Fruit fly (Drosophila melanogaster): ENCODE measurements around the gene nab.

The nab gene

DNA sequence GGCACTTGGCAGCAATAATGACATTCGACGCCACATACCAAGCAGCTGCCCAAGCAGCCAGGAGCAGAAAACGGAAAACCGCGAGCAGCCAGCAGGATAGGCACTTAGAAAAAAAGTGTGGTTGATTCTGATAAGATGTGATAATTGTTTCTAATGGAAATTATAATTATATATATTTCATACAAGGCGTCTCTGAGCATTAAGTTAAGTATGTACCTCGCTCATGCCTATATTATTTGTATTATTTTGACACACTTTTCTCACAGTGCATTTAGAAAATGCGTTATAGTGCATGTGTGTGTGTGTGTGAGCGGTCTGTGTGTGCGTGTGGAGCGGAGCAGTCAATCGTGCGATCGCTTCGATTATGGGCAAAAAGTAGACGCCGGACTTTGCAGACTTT lies 2.4 kb downstream of the nab start (continued):
- TF ChIP-seq CG14965 (GFP tag; optimal IDR thresholded peaks at IDR 0.05; ENCODE audit: borderline replicate concordance), result no peak
- TF ChIP-seq tll (GFP tag; optimal IDR thresholded peaks at IDR 0.05), result no peak
- TF ChIP-seq sisA (GFP tag; IDR thresholded peaks at IDR 0.05), result no peak; the same call in 1 of the 2 replicates
- TF ChIP-seq CG9817 (tag; optimal IDR thresholded peaks at IDR 0.05), result no peak
- peak; percentile 19 for TF ChIP-seq fd96Cb (tag; optimal IDR thresholded peaks at IDR 0.05)
- TF ChIP-seq unpg (GFP tag; optimal IDR thresholded peaks at IDR 0.05), result no peak
- TF ChIP-seq dm (GFP tag; optimal IDR thresholded peaks at IDR 0.05), result no peak
- no peak for TF ChIP-seq lov (optimal IDR thresholded peaks at IDR 0.05)
- TF ChIP-seq lov (GFP tag; IDR thresholded peaks at IDR 0.05), result 0 out of 3 replicates have a peak, but pooled peaks have one; percentile 17
- TF ChIP-seq vvl (GFP tag; IDR thresholded peaks at IDR 0.05), result peak; percentile 31; the same call in 1 of the 2 replicates
- no peak for TF ChIP-seq Nf-YC (tag; optimal IDR thresholded peaks at IDR 0.05)
- TF ChIP-seq CG12659 (GFP tag; optimal IDR thresholded peaks at IDR 0.05), result no peak
- TF ChIP-seq CG9797 (GFP tag; optimal IDR thresholded peaks at IDR 0.05), result no peak
- TF ChIP-seq CG10959 (GFP tag; IDR thresholded peaks at IDR 0.05), result peak; percentile 55; the same call in 1 of the 2 replicates
- TF ChIP-seq prd (optimal IDR thresholded peaks at IDR 0.05), result no peak
- TF ChIP-seq prd (GFP tag; IDR thresholded peaks at IDR 0.05), result peak; percentile 87
- TF ChIP-seq gfzf (GFP tag; optimal IDR thresholded peaks at IDR 0.05), result no peak
- peak; percentile 27; the same call in 1 of the 2 replicates for TF ChIP-seq CG6689 (GFP tag; IDR thresholded peaks at IDR 0.05)
- TF ChIP-seq CG9437 (GFP tag; optimal IDR thresholded peaks at IDR 0.05), result no peak
- peak; percentile 12 for TF ChIP-seq CG2202 (tag; optimal IDR thresholded peaks at IDR 0.05)
- no peak for TF ChIP-seq CG17385 (GFP tag; optimal IDR thresholded peaks at IDR 0.05)
- TF ChIP-seq HLH54F (GFP tag; optimal IDR thresholded peaks at IDR 0.05), result no peak
- peak; percentile 44 for TF ChIP-seq CG30431 (GFP tag; optimal IDR thresholded peaks at IDR 0.05)
- no peak for TF ChIP-seq pfk (GFP tag; optimal IDR thresholded peaks at IDR 0.05)
- TF ChIP-seq HLHmδ (GFP tag; optimal IDR thresholded peaks at IDR 0.05), result no peak
- no peak for TF ChIP-seq Sox100B (GFP tag; optimal IDR thresholded peaks at IDR 0.05)
- TF ChIP-seq Awh (GFP tag; IDR thresholded peaks at IDR 0.05), result no peak
- no peak for TF ChIP-seq tna (GFP tag; IDR thresholded peaks at IDR 0.05; ENCODE audit: partially characterized antibody)
- TF ChIP-seq tio (GFP tag; optimal IDR thresholded peaks at IDR 0.05), result no peak
- TF ChIP-seq nau (GFP tag; optimal IDR thresholded peaks at IDR 0.05), result no peak
- TF ChIP-seq Abd-B (GFP tag; optimal IDR thresholded peaks at IDR 0.05), result peak; percentile 15
- TF ChIP-seq CG16813 (GFP tag; IDR thresholded peaks at IDR 0.05; ENCODE audit: partially characterized antibody), result no peak
- TF ChIP-seq chif (GFP tag; optimal IDR thresholded peaks at IDR 0.05), result peak in 1 of 2 experiments; percentile 23
- no peak for TF ChIP-seq CG1647 (GFP tag; optimal IDR thresholded peaks at IDR 0.05)
- TF ChIP-seq mam (GFP tag; optimal IDR thresholded peaks at IDR 0.05), result no peak
- peak; percentile 22 for TF ChIP-seq CG33557 (GFP tag; optimal IDR thresholded peaks at IDR 0.05)
- peak; percentile 83 for TF ChIP-seq CG15696 (tag; optimal IDR thresholded peaks at IDR 0.05)
- TF ChIP-seq CG1832 (GFP tag; optimal IDR thresholded peaks at IDR 0.05), result no peak
- TF ChIP-seq nmo (GFP tag; optimal IDR thresholded peaks at IDR 0.05), result peak; percentile 38
- TF ChIP-seq caup (GFP tag; optimal IDR thresholded peaks at IDR 0.05; ENCODE audit: severe bottlenecking), result no peak
- TF ChIP-seq ro (GFP tag; IDR thresholded peaks at IDR 0.05), result no peak
- TF ChIP-seq CG8359 (GFP tag; optimal IDR thresholded peaks at IDR 0.05; ENCODE audit: borderline replicate concordance), result no peak
- TF ChIP-seq CG6254 (GFP tag; optimal IDR thresholded peaks at IDR 0.05), result peak; percentile 0
- no peak for TF ChIP-seq CG12299 (tag; optimal IDR thresholded peaks at IDR 0.05)
- no peak for TF ChIP-seq CG30020 (tag; optimal IDR thresholded peaks at IDR 0.05)
- peak; percentile 58 for TF ChIP-seq zf30C (GFP tag; optimal IDR thresholded peaks at IDR 0.05)
- no peak for TF ChIP-seq CG6683 (GFP tag; optimal IDR thresholded peaks at IDR 0.05)
- TF ChIP-seq CG10565 (GFP tag; optimal IDR thresholded peaks at IDR 0.05), result no peak
- TF ChIP-seq ara (GFP tag; IDR thresholded peaks at IDR 0.05), result peak; percentile 66; the same call in 1 of the 2 replicates
- no peak for TF ChIP-seq grau (tag; optimal IDR thresholded peaks at IDR 0.05)

Data from whole organism, embryonic.